Worm (Caenorhabditis elegans): ENCODE results near the gene scl-14.

scl-14 gene

ce11 chrIV:13205891-13206290 is 40.6 kb downstream of the scl-14 start:
- peak; percentile 46 for TF ChIP-seq ceh-39 (tag; optimal IDR thresholded peaks at IDR 0.05)
- TF ChIP-seq elt-1 (tag; optimal IDR thresholded peaks at IDR 0.05; ENCODE audit: borderline replicate concordance, insufficient read depth), result peak; percentile 25
- peak; percentile 12 for TF ChIP-seq lsy-2 (tag; optimal IDR thresholded peaks at IDR 0.05)
- no peak for TF ChIP-seq ham-2 (GFP tag; optimal IDR thresholded peaks at IDR 0.05)

- TF ChIP-seq nhr-2 (tag; optimal IDR thresholded peaks at IDR 0.05) (no peak), lin-13 (tag; optimal IDR thresholded peaks at IDR 0.05) (no peak), sem-2 (GFP tag; optimal IDR thresholded peaks at IDR 0.05) (no peak), hlh-1 (tag; optimal IDR thresholded peaks at IDR 0.05) (no peak), tbx-8 (GFP tag; optimal IDR thresholded peaks at IDR 0.05) (no peak), flh-1 (GFP tag; optimal IDR thresholded peaks at IDR 0.05) (no peak), lsy-2 (tag; optimal IDR thresholded peaks at IDR 0.05) (no peak), bed-3 (GFP tag; optimal IDR thresholded peaks at IDR 0.05) (no peak), mls-2 (tag; optimal IDR thresholded peaks at IDR 0.05) (no peak), ceh-83 (GFP tag; optimal IDR thresholded peaks at IDR 0.05) (no peak)
Measured at ce11 chrIV:13209566-13209965, 44.3 kb downstream of the scl-14 start, which contains the start of gene C48D1.9. Gene C48D1.9 (minus strand): TSS chrIV:13209666.

ce11 chrIV:13214466-13214865 is 49.2 kb downstream of the scl-14 start, which contains the start of gene cho-1:
Gene cho-1 (minus strand): TSS chrIV:13214566.
- TF ChIP-seq cnd-1 (tag; optimal IDR thresholded peaks at IDR 0.05) (no peak), drap-1 (GFP tag; optimal IDR thresholded peaks at IDR 0.05) (no peak)

Measured in whole organism, mixed stage, embryonic.